Worm (Caenorhabditis elegans) whole organism, late embryonic: ENCODE results near the gene M176.11.

Source experiments
- C08G9.2 ChIP-seq: sonication (generic microtip); optimal IDR thresholded peaks from 2 replicates; lab custom pipeline; 2016; ENCODE audit warnings: mild to moderate bottlenecking, missing genetic modification characterization, moderate library complexity, missing compliant biosample characterization
- F13H6.1 ChIP-seq: sonication (generic microtip); optimal IDR thresholded peaks from 2 replicates; lab custom pipeline; 2016; ENCODE audit warnings: missing genetic modification characterization, missing compliant biosample characterization
- K02D7.2 ChIP-seq: sonication (generic microtip); optimal IDR thresholded peaks from 2 replicates; lab custom pipeline; 2017; ENCODE audit warnings: mild to moderate bottlenecking, missing genetic modification characterization, missing compliant biosample characterization
- K09A11.1 ChIP-seq: sonication (generic microtip); optimal IDR thresholded peaks from 2 replicates; lab custom pipeline; 2017; ENCODE audit warnings: antibody characterized with exemption, mild to moderate bottlenecking, missing genetic modification characterization, missing compliant biosample characterization; ENCODE audit not compliant: insufficient read depth
- T23F11.4 ChIP-seq: fragments of 200-800 bp; sonication (Bioruptor generic); optimal IDR thresholded peaks from 2 replicates; lab custom pipeline; 2018; ENCODE audit warnings: mild to moderate bottlenecking, missing genetic modification characterization, missing compliant biosample characterization
- ceh-18 ChIP-seq: sonication (generic microtip); optimal IDR thresholded peaks from 2 replicates; lab custom pipeline; 2016; ENCODE audit warnings: missing genetic modification characterization, missing compliant biosample characterization
- ceh-19 ChIP-seq: fragments of 200-800 bp; sonication (Bioruptor generic); optimal IDR thresholded peaks from 2 replicates; lab custom pipeline; 2018; ENCODE audit warnings: mild to moderate bottlenecking, missing genetic modification characterization, missing compliant biosample characterization
- ceh-2 ChIP-seq: sonication (generic microtip); optimal IDR thresholded peaks from 2 replicates; lab custom pipeline; 2016; ENCODE audit warnings: missing genotype, missing genetic modification characterization, missing compliant biosample characterization
- ceh-22 ChIP-seq: sonication (generic microtip); optimal IDR thresholded peaks from 2 replicates; lab custom pipeline; 2017; ENCODE audit warnings: missing biosample characterization, missing genetic modification characterization
- ceh-31 ChIP-seq: sonication (generic microtip); optimal IDR thresholded peaks from 2 replicates; lab custom pipeline; 2016; ENCODE audit warnings: missing genetic modification characterization, missing compliant biosample characterization
- ceh-34 ChIP-seq: sonication (generic microtip); optimal IDR thresholded peaks from 2 replicates; lab custom pipeline; 2016; ENCODE audit warnings: mild to moderate bottlenecking, missing genetic modification characterization, missing compliant biosample characterization
- ceh-45 ChIP-seq: fragments of 200-800 bp; sonication (Bioruptor generic); IDR thresholded peaks from 2 replicates; pipeline ENCODE4 v1.3.6; 2022; ENCODE audit warnings: missing genetic modification reagents, missing genetic modification characterization, missing compliant biosample characterization
- ceh-6 ChIP-seq: fragments of 200-800 bp; sonication (Bioruptor generic); optimal IDR thresholded peaks from 2 replicates; lab custom pipeline; 2018; ENCODE audit warnings: mild to moderate bottlenecking, missing genetic modification characterization, missing compliant biosample characterization
- dmd-4 ChIP-seq: sonication (generic microtip); optimal IDR thresholded peaks from 2 replicates; lab custom pipeline; 2016; ENCODE audit warnings: borderline replicate concordance, missing genetic modification characterization, missing compliant biosample characterization
- elt-2 ChIP-seq: sonication (generic microtip); optimal IDR thresholded peaks from 2 replicates; lab custom pipeline; 2016; ENCODE audit warnings: missing genetic modification reagents, missing genetic modification characterization, missing compliant biosample characterization
- fax-1 ChIP-seq: sonication (generic microtip); optimal IDR thresholded peaks from 2 replicates; lab custom pipeline; 2016; ENCODE audit warnings: missing genotype, missing genetic modification characterization, missing compliant biosample characterization
- fkh-6 ChIP-seq: sonication (generic microtip); optimal IDR thresholded peaks from 2 replicates; lab custom pipeline; 2016; ENCODE audit warnings: missing genetic modification characterization, missing compliant biosample characterization
- gmeb-2 ChIP-seq: sonication (generic microtip); optimal IDR thresholded peaks from 2 replicates; lab custom pipeline; 2016; ENCODE audit warnings: missing genetic modification characterization, inconsistent platforms, missing compliant biosample characterization
- hlh-13 ChIP-seq: fragments of 200-800 bp; sonication (Bioruptor generic); optimal IDR thresholded peaks from 2 replicates; lab custom pipeline; 2018; ENCODE audit warnings: mild to moderate bottlenecking, missing genetic modification characterization, missing compliant biosample characterization
- hlh-15 ChIP-seq: sonication (generic microtip); optimal IDR thresholded peaks from 2 replicates; lab custom pipeline; 2016; ENCODE audit warnings: missing genetic modification characterization, missing compliant biosample characterization
- lin-11 ChIP-seq: fragments of 200-800 bp; sonication (Bioruptor generic); optimal IDR thresholded peaks from 2 replicates; lab custom pipeline; 2018; ENCODE audit warnings: mild to moderate bottlenecking, missing genetic modification characterization, missing compliant biosample characterization
- mec-3 ChIP-seq: sonication (generic microtip); optimal IDR thresholded peaks from 2 replicates; lab custom pipeline; 2016; ENCODE audit warnings: borderline replicate concordance, missing genetic modification characterization, missing compliant biosample characterization
- nfya-1 ChIP-seq: sonication (generic microtip); optimal IDR thresholded peaks from 2 replicates; lab custom pipeline; 2017; ENCODE audit warnings: missing genetic modification characterization, mild to moderate bottlenecking, missing compliant biosample characterization, antibody characterized with exemption, moderate library complexity
- nhr-11 ChIP-seq: fragments of 150-350 bp; optimal IDR thresholded peaks from 2 replicates; lab custom pipeline; 2014; ENCODE audit warnings: missing biosample characterization, missing genetic modification characterization
- nhr-232 ChIP-seq: sonication (generic microtip); optimal IDR thresholded peaks from 2 replicates; lab custom pipeline; 2016; ENCODE audit warnings: missing genetic modification characterization, missing compliant biosample characterization
- odd-2 ChIP-seq: sonication (generic microtip); optimal IDR thresholded peaks from 2 replicates; lab custom pipeline; 2017; ENCODE audit warnings: antibody characterized with exemption, mild to moderate bottlenecking, missing genetic modification characterization, missing compliant biosample characterization
- pag-3 ChIP-seq: sonication (generic microtip); optimal IDR thresholded peaks from 2 replicates; lab custom pipeline; 2016; ENCODE audit warnings: missing compliant biosample characterization, missing genetic modification characterization, borderline replicate concordance
- pat-9 ChIP-seq: fragments of 200-800 bp; sonication (Bioruptor generic); optimal IDR thresholded peaks from 2 replicates; lab custom pipeline; 2018; ENCODE audit warnings: mild to moderate bottlenecking, missing genetic modification characterization, moderate library complexity, missing compliant biosample characterization
- ref-2 ChIP-seq: sonication (generic microtip); optimal IDR thresholded peaks from 2 replicates; lab custom pipeline; 2016; ENCODE audit warnings: missing genetic modification characterization, missing compliant biosample characterization
- sdc-2 ChIP-seq: sonication (generic microtip); optimal IDR thresholded peaks from 2 replicates; lab custom pipeline; 2016; ENCODE audit warnings: missing genotype, missing genetic modification characterization, missing compliant biosample characterization
- tbx-7 ChIP-seq: sonication (generic microtip); optimal IDR thresholded peaks from 2 replicates; lab custom pipeline; 2016; ENCODE audit warnings: missing genotype, missing genetic modification characterization, missing compliant biosample characterization
- ttx-3 ChIP-seq: sonication (generic microtip); optimal IDR thresholded peaks from 2 replicates; lab custom pipeline; 2016; ENCODE audit warnings: missing genetic modification reagents, missing genetic modification characterization, missing compliant biosample characterization
- unc-55 ChIP-seq: sonication (generic microtip); optimal IDR thresholded peaks from 2 replicates; lab custom pipeline; 2017; ENCODE audit warnings: missing biosample characterization, missing genetic modification reagents, missing genetic modification characterization
- ztf-16 ChIP-seq: sonication (generic microtip); optimal IDR thresholded peaks from 2 replicates; lab custom pipeline; 2017; ENCODE audit warnings: missing genetic modification characterization, missing compliant biosample characterization

The M176.11 gene

DNA sequence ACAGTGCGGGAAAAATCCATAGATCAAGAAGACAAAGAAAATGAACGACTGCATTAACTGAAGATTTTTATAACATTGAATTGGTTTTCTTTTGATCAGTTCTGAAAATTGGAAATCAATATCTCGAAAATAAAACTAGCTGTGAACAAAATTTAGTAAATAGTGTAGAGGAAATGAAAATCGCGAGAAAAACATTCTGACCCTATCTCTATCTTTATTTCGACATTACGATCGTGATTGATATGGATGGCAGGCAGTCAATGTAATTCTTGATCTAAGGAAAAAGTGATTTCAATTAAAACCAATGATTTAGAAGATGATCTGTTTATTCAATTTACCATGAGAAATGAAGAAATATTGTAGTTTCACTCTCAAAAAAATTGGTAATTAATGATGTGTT is 13.9 kb downstream of the M176.11 start, which contains the start of gene kin-16:
kin-16 (minus strand) TSS at position 101 of the 400 bp plus-strand sequence.
- TF ChIP-seq pat-9 (tag; lab: Kevin White, UChicago) = no peak
- no peak for TF ChIP-seq K09A11.1 (tag; lab: Kevin White, UChicago)
- TF ChIP-seq ceh-19 (GFP tag; lab: Kevin White, UChicago) = no peak
- no peak for TF ChIP-seq lin-11 (tag; lab: Kevin White, UChicago)
- no peak for TF ChIP-seq sdc-2 (tag; lab: Kevin White, UChicago)
- no peak for TF ChIP-seq elt-2 (tag; lab: Kevin White, UChicago)
- TF ChIP-seq tbx-7 (tag; lab: Kevin White, UChicago) = no peak
- TF ChIP-seq nhr-11 = no peak
- TF ChIP-seq C08G9.2 (tag; lab: Kevin White, UChicago) = no peak
- no peak for TF ChIP-seq ceh-34 (tag; lab: Kevin White, UChicago)
- TF ChIP-seq fax-1 (tag; lab: Kevin White, UChicago) = no peak
- no peak for TF ChIP-seq F13H6.1 (tag; lab: Kevin White, UChicago)
- TF ChIP-seq ceh-18 (tag; lab: Kevin White, UChicago) = no peak
- TF ChIP-seq nhr-232 (tag; lab: Kevin White, UChicago) = no peak
- TF ChIP-seq ceh-31 (tag; lab: Kevin White, UChicago) = no peak

DNA sequence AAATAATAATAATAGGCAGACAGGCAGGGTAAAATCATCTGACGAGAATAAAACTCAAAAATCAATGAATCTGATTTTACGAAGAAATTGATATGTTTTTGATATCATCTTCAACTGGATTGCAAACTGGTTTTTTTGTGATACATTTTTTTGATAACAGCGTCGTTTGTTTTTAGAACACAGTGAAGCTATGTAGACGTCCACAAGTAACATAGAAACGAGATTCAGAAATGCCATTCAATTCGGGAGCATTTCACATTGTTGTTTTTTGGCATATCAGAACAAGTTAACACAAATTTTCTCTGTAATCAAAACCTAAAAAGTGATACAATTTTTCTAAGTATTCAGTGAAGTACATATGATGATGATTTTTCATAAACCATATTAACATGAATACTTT is 16.2 kb downstream of the M176.11 start, which contains the start of gene chil-13:
chil-13 (minus strand) TSS at position 101 of the 400 bp plus-strand sequence.
- no peak for TF ChIP-seq gmeb-2 (tag; lab: Kevin White, UChicago)
- TF ChIP-seq, all 69 proteins: peak for 0

DNA sequence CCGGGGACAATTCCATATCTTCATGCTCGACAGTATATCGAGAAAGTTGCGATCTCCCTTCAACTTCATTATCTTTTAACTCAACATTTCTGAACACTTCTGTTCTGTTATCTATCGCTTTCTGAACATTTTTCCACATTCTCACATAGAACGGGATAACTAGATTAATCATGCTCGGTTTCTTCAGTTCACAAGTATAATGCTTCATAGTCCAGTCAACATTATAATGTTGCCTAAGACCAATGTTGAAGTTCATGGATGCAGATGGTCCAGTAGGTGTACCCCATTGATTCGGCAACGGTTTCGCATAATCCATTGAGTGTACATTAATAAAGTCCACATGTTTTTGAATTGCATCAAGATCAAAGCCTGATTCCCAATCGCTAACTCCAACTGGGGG is 16.8 kb downstream of the M176.11 start:
- TF ChIP-seq ceh-45 (no peak), F13H6.1 (tag; lab: Kevin White, UChicago) (no peak), dmd-4 (tag; lab: Kevin White, UChicago) (no peak), elt-2 (tag; lab: Kevin White, UChicago) (no peak), sdc-2 (tag; lab: Kevin White, UChicago) (no peak), pat-9 (tag; lab: Kevin White, UChicago) (no peak), K09A11.1 (tag; lab: Kevin White, UChicago) (no peak), ztf-16 (tag; lab: Kevin White, UChicago) (no peak)

DNA sequence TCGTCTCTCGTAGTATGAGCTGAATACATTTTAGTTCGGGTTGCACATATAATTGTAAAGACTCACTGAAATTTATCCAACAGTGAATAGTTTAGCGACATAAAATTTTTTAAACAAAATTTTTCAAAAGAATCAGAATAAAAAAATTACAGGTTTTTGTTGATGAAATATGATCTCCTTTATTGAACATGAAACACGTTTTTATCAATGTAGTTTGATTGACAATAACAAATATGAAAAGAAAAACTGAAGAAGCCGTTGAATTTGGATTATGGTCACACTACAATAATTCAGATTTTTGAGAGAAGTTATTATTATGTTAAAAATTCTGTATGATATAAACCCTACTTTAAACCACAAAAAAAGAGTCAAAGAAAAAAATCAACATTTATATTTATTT is 18.0 kb downstream of the M176.11 start, which contains the start of gene chil-17:
chil-17 (minus strand) TSS at position 101 of the 400 bp plus-strand sequence.
- TF ChIP-seq ref-2 (tag; lab: Kevin White, UChicago) (no peak), nhr-232 (tag; lab: Kevin White, UChicago) (no peak), K02D7.2 (tag; lab: Kevin White, UChicago) (no peak), ceh-45 (no peak), T23F11.4 (no peak), nfya-1 (tag; lab: Kevin White, UChicago) (no peak), fkh-6 (tag; lab: Kevin White, UChicago) (no peak), odd-2 (tag; lab: Kevin White, UChicago) (no peak), hlh-13 (GFP tag; lab: Kevin White, UChicago) (no peak), pag-3 (tag; lab: Kevin White, UChicago) (no peak), ceh-6 (no peak), ceh-19 (GFP tag; lab: Kevin White, UChicago) (no peak), hlh-15 (no peak), pat-9 (tag; lab: Kevin White, UChicago) (no peak), ttx-3 (no peak), unc-55 (GFP tag; lab: Kevin White, UChicago) (no peak), ceh-22 (tag; lab: Kevin White, UChicago) (no peak), mec-3 (tag; lab: Kevin White, UChicago) (no peak), ceh-2 (no peak), ztf-16 (tag; lab: Kevin White, UChicago) (no peak)
